Fruit fly (Drosophila melanogaster) whole organism, embryonic: ENCODE results near the gene Cand1.

Source experiments
- Adf1 ChIP-seq: fragments of 200-800 bp; sonication (Bioruptor generic); IDR thresholded peaks from 2 replicates; pipeline ENCODE4 v1.3.6; 2022; ENCODE audit warnings: missing biosample characterization, missing genetic modification characterization
- Atf6 ChIP-seq: fragments of 200-800 bp; sonication (Bioruptor generic); IDR thresholded peaks from 2 replicates; pipeline ENCODE4 v1.3.6; 2022; ENCODE audit warnings: missing biosample characterization, missing genetic modification characterization
- B-H2 ChIP-seq: fragments of 200-800 bp; sonication (Bioruptor generic); optimal IDR thresholded peaks from 2 replicates; lab custom pipeline; 2018; ENCODE audit warnings: missing biosample characterization, mild to moderate bottlenecking, missing genetic modification characterization
- C15 ChIP-seq: fragments of 200-800 bp; sonication (Bioruptor generic); IDR thresholded peaks from 3 replicates; pipeline ENCODE4 v1.3.6; 2022; ENCODE audit warnings: missing biosample characterization, missing genetic modification characterization
- CG10543 ChIP-seq: fragments of 200-800 bp; sonication (Bioruptor generic); optimal IDR thresholded peaks from 3 replicates; lab custom pipeline; 2017; ENCODE audit warnings: missing biosample characterization, mild to moderate bottlenecking, missing genetic modification characterization, moderate library complexity
- CG11696 ChIP-seq: fragments of 200-800 bp; sonication (Bioruptor generic); IDR thresholded peaks from 2 replicates; pipeline ENCODE4 v1.3.6; 2022; ENCODE audit warnings: missing biosample characterization, missing genetic modification characterization
- CG12391 ChIP-seq: fragments of 200-800 bp; sonication (Bioruptor generic); optimal IDR thresholded peaks from 3 replicates; lab custom pipeline; 2018; ENCODE audit warnings: missing biosample characterization, mild to moderate bottlenecking, missing genetic modification characterization, moderate library complexity
- CG12769 ChIP-seq: fragments of 200-800 bp; sonication (Bioruptor generic); optimal IDR thresholded peaks from 2 replicates; lab custom pipeline; 2019; ENCODE audit warnings: missing biosample characterization, mild to moderate bottlenecking, missing genetic modification characterization, moderate library complexity
- CG18011 ChIP-seq: fragments of 200-800 bp; sonication (Bioruptor generic); optimal IDR thresholded peaks from 2 replicates; lab custom pipeline; 2017; ENCODE audit warnings: missing biosample characterization, missing genetic modification characterization, mild to moderate bottlenecking, moderate library complexity, missing genotype
- CG2875 ChIP-seq: fragments of 200-800 bp; sonication (Bioruptor generic); optimal IDR thresholded peaks from 2 replicates; lab custom pipeline; 2017; ENCODE audit warnings: missing biosample characterization, mild to moderate bottlenecking, missing genetic modification characterization, missing genetic modification reagents
- CG3838 ChIP-seq: fragments of 200-800 bp; sonication (Bioruptor generic); optimal IDR thresholded peaks from 3 replicates; lab custom pipeline; 2016; ENCODE audit warnings: missing biosample characterization, missing genetic modification characterization
- CG4820 ChIP-seq: fragments of 200-800 bp; sonication (Bioruptor generic); optimal IDR thresholded peaks from 3 replicates; lab custom pipeline; 2016; ENCODE audit warnings: missing biosample characterization, missing genetic modification characterization
- CG5245 ChIP-seq: fragments of 200-800 bp; sonication (Bioruptor generic); optimal IDR thresholded peaks from 3 replicates; lab custom pipeline; 2016; ENCODE audit warnings: missing biosample characterization, missing genetic modification characterization
- CG7745 ChIP-seq: fragments of 200-800 bp; sonication (Bioruptor generic); optimal IDR thresholded peaks from 2 replicates; lab custom pipeline; 2018; ENCODE audit warnings: missing biosample characterization, mild to moderate bottlenecking, missing genetic modification characterization, moderate library complexity
- CG7786 ChIP-seq: fragments of 200-800 bp; sonication (Bioruptor generic); optimal IDR thresholded peaks from 2 replicates; lab custom pipeline; 2016; ENCODE audit warnings: missing biosample characterization, missing genetic modification characterization
- CG7928 ChIP-seq: fragments of 200-800 bp; sonication (Bioruptor generic); optimal IDR thresholded peaks from 2 replicates; lab custom pipeline; 2017; ENCODE audit warnings: missing biosample characterization, mild to moderate bottlenecking, missing genetic modification characterization
- CG9797 ChIP-seq: fragments of 200-800 bp; sonication (Bioruptor generic); optimal IDR thresholded peaks from 3 replicates; lab custom pipeline; 2018; ENCODE audit warnings: missing biosample characterization, mild to moderate bottlenecking, missing genetic modification characterization
- CoRest ChIP-seq: fragments of 200-800 bp; sonication (Bioruptor generic); optimal IDR thresholded peaks from 3 replicates; lab custom pipeline; 2018; ENCODE audit warnings: missing biosample characterization, mild to moderate bottlenecking, missing genetic modification characterization, moderate library complexity
- H15 ChIP-seq: fragments of 200-800 bp; sonication (Bioruptor generic); IDR thresholded peaks from 3 replicates; pipeline ENCODE4 v1.3.6; 2022; ENCODE audit warnings: missing biosample characterization, missing genetic modification characterization
- Hr51 ChIP-seq, 2 experiments: fragments of 200-800 bp; sonication (Bioruptor generic); optimal IDR thresholded peaks; 2 replicates in 1 of 2; 3 replicates in 1 of 2; lab custom pipeline; 2016 to 2018; ENCODE audit warnings: missing biosample characterization in 2 of 2, missing genetic modification characterization in 2 of 2, mild to moderate bottlenecking in 1 of 2, moderate library complexity in 1 of 2
- Lim3 ChIP-seq: fragments of 200-800 bp; sonication (Bioruptor generic); IDR thresholded peaks from 2 replicates; pipeline ENCODE4 v1.3.6; 2022; ENCODE audit warnings: missing biosample characterization, missing genetic modification characterization
- Lpt ChIP-seq: fragments of >200 bp; optimal IDR thresholded peaks from 2 replicates; lab custom pipeline; 2018; ENCODE audit warnings: missing biosample characterization, missing genetic modification characterization
- Oaz ChIP-seq: fragments of 200-800 bp; sonication (Bioruptor generic); IDR thresholded peaks from 2 replicates; pipeline ENCODE4 v1.3.6; 2022; ENCODE audit warnings: missing biosample characterization, missing genetic modification characterization
- Sox102F ChIP-seq: fragments of 200-800 bp; sonication (Bioruptor generic); optimal IDR thresholded peaks from 2 replicates; lab custom pipeline; 2018; ENCODE audit warnings: missing biosample characterization, mild to moderate bottlenecking, missing genetic modification characterization, moderate library complexity
- Trl ChIP-seq, 3 experiments: fragments of >200 bp in 2 of 3; fragments of 200-800 bp in 1 of 3; sonication (Bioruptor generic) in 1 of 3; optimal IDR thresholded peaks; 2 replicates in 1 of 3; 3 replicates in 2 of 3; lab custom pipeline; 2016 to 2017; ENCODE audit warnings: missing biosample characterization in 1 of 3, missing genetic modification characterization in 1 of 3
- abd-A ChIP-seq: fragments of 200-800 bp; sonication (Bioruptor generic); optimal IDR thresholded peaks from 3 replicates; lab custom pipeline; 2019; ENCODE audit warnings: missing biosample characterization, mild to moderate bottlenecking, missing genetic modification characterization, moderate library complexity
- ap ChIP-seq: fragments of 200-800 bp; sonication (Bioruptor generic); IDR thresholded peaks from 2 replicates; pipeline ENCODE4 v1.3.6; 2022; ENCODE audit warnings: missing biosample characterization, missing genetic modification characterization
- bigmax ChIP-seq: fragments of 200-800 bp; sonication (Bioruptor generic); optimal IDR thresholded peaks from 2 replicates; lab custom pipeline; 2018; ENCODE audit warnings: missing biosample characterization, mild to moderate bottlenecking, missing genetic modification characterization
- btn ChIP-seq: fragments of 200-800 bp; sonication (Bioruptor generic); optimal IDR thresholded peaks from 2 replicates; lab custom pipeline; 2016; ENCODE audit warnings: missing biosample characterization, missing genetic modification characterization
- chinmo ChIP-seq: fragments of 200-800 bp; sonication (Bioruptor generic); IDR thresholded peaks from 4 replicates; pipeline ENCODE4 v1.3.6; 2022; ENCODE audit warnings: missing biosample characterization, missing genetic modification characterization; ENCODE audit not compliant: partially characterized antibody
- corto ChIP-seq: fragments of 200-800 bp; sonication (Bioruptor generic); optimal IDR thresholded peaks from 2 replicates; lab custom pipeline; 2016; ENCODE audit warnings: missing biosample characterization, mild to moderate bottlenecking, missing genetic modification characterization, moderate library complexity
- croc ChIP-seq: fragments of 200-800 bp; sonication (Bioruptor generic); conservative IDR thresholded peaks from 3 replicates; pipeline ENCODE4 v1.3.6; 2022; ENCODE audit warnings: missing biosample characterization, missing genetic modification characterization
- danr ChIP-seq: fragments of 200-800 bp; sonication (Bioruptor generic); IDR thresholded peaks from 2 replicates; pipeline ENCODE4 v1.3.6; 2022; ENCODE audit warnings: missing biosample characterization, missing genetic modification characterization
- dmrt99B ChIP-seq: fragments of 200-800 bp; sonication (Bioruptor generic); optimal IDR thresholded peaks from 2 replicates; lab custom pipeline; 2018; ENCODE audit warnings: missing biosample characterization, mild to moderate bottlenecking, missing genetic modification characterization, moderate library complexity
- en ChIP-seq: fragments of 200-800 bp; sonication (Bioruptor generic); optimal IDR thresholded peaks from 2 replicates; lab custom pipeline; 2016; ENCODE audit warnings: missing biosample characterization, missing genetic modification characterization
- ewg ChIP-seq: fragments of 200-800 bp; sonication (Bioruptor generic); optimal IDR thresholded peaks from 3 replicates; lab custom pipeline; 2017; ENCODE audit warnings: mild to moderate bottlenecking, missing biosample characterization, missing genetic modification reagents, missing genetic modification characterization
- grau ChIP-seq: fragments of 200-800 bp; optimal IDR thresholded peaks from 3 replicates; lab custom pipeline; 2019; ENCODE audit warnings: missing biosample characterization, mild to moderate bottlenecking, missing genetic modification characterization, moderate library complexity
- hkb ChIP-seq, 2 experiments: fragments of 200-800 bp in 1 of 2; fragments of >200 bp in 1 of 2; sonication (Bioruptor generic) in 1 of 2; IDR thresholded peaks in 1 of 2; optimal IDR thresholded peaks in 1 of 2; 2 replicates each; pipeline versions ENCODE4 v1.3.6 to Lab custom; 2017 to 2022; ENCODE audit warnings: missing biosample characterization in 1 of 2, missing genetic modification characterization in 1 of 2
- inv ChIP-seq: fragments of 200-800 bp; sonication (Bioruptor generic); IDR thresholded peaks from 2 replicates; pipeline ENCODE4 v1.3.6; 2022; ENCODE audit warnings: missing biosample characterization, missing genetic modification characterization; ENCODE audit not compliant: partially characterized antibody
- jigr1 ChIP-seq: fragments of 200-800 bp; sonication (Bioruptor generic); IDR thresholded peaks from 3 replicates; pipeline ENCODE4 v1.3.6; 2022; ENCODE audit warnings: missing biosample characterization, missing genetic modification characterization
- lmd ChIP-seq: fragments of 200-800 bp; sonication (Bioruptor generic); IDR thresholded peaks from 2 replicates; pipeline ENCODE4 v1.3.6; 2022; ENCODE audit warnings: missing biosample characterization, missing genetic modification characterization
- nerfin-1 ChIP-seq: fragments of 200-800 bp; sonication (Bioruptor generic); optimal IDR thresholded peaks from 3 replicates; lab custom pipeline; 2019; ENCODE audit warnings: missing biosample characterization, mild to moderate bottlenecking, missing genetic modification characterization, moderate library complexity
- nom ChIP-seq: fragments of 200-800 bp; sonication (Bioruptor generic); optimal IDR thresholded peaks from 2 replicates; lab custom pipeline; 2017; ENCODE audit warnings: missing biosample characterization, missing genetic modification characterization, mild to moderate bottlenecking, moderate library complexity, missing genetic modification reagents
- onecut ChIP-seq: fragments of 200-800 bp; sonication (Bioruptor generic); IDR thresholded peaks from 2 replicates; pipeline ENCODE4 v1.3.6; 2022; ENCODE audit warnings: missing biosample characterization, missing genetic modification characterization
- pfk ChIP-seq: fragments of 200-800 bp; sonication (Bioruptor generic); optimal IDR thresholded peaks from 2 replicates; lab custom pipeline; 2018; ENCODE audit warnings: missing biosample characterization, mild to moderate bottlenecking, missing genetic modification characterization, moderate library complexity
- shn ChIP-seq: fragments of 200-800 bp; sonication (Bioruptor generic); optimal IDR thresholded peaks from 3 replicates; lab custom pipeline; 2016; ENCODE audit warnings: missing biosample characterization, missing genetic modification characterization
- sna ChIP-seq: fragments of 200-800 bp; sonication (Bioruptor generic); IDR thresholded peaks from 2 replicates; pipeline ENCODE4 v1.3.6; 2022; ENCODE audit warnings: missing biosample characterization, missing genetic modification characterization; ENCODE audit not compliant: partially characterized antibody
- tio ChIP-seq: fragments of 200-800 bp; sonication (Bioruptor generic); optimal IDR thresholded peaks from 2 replicates; lab custom pipeline; 2017; ENCODE audit warnings: missing biosample characterization, missing genetic modification characterization, inconsistent platforms
- unpg ChIP-seq: fragments of 200-800 bp; sonication (Bioruptor generic); optimal IDR thresholded peaks from 3 replicates; lab custom pipeline; 2018; ENCODE audit warnings: missing biosample characterization, mild to moderate bottlenecking, missing genetic modification characterization, moderate library complexity

Cand1 gene

dm6 chr2L:10408122-10408576 lies 45.6 kb upstream of the Cand1 start, which contains the start of the genes Ip259 and RpS27A (continued):
- TF ChIP-seq H15 (GFP tag; lab: Robert Waterston, UW) (peak; percentile 71), CG7745 (tag; lab: Kevin White, UChicago) (no peak), pfk (GFP tag; lab: Kevin White, UChicago) (peak; percentile 96), danr (peak; percentile 40; the same call in 1 of the 2 replicates), bigmax (no peak), CG2875 (peak; percentile 56), ap (GFP tag; lab: Robert Waterston, UW) (no peak; the same call in 1 of the 2 replicates), CG7786 (GFP tag; lab: Kevin White, UChicago) (peak; percentile 60), chinmo (GFP tag; lab: Robert Waterston, UW) (no peak), tio (GFP tag; lab: Kevin White, UChicago) (peak; percentile 71), CG3838 (no peak), Sox102F (GFP tag; lab: Kevin White, UChicago) (no peak), CoRest (tag; lab: Kevin White, UChicago) (peak; percentile 65), Oaz (0 out of 2 replicates have a peak, but pooled peaks have one; percentile 23), CG11696 (GFP tag; lab: Robert Waterston, UW) (no peak), Trl (optimal IDR thresholded peaks at IDR 0.05; lab: Kevin White, UChicago) (no peak), Trl (GFP tag; optimal IDR thresholded peaks at IDR 0.05; lab: Kevin White, UChicago) (peak; percentile 78), abd-A (tag; lab: Kevin White, UChicago) (no peak), B-H2 (peak; percentile 86), Atf6 (peak; percentile 66), ewg (peak; percentile 64), CG7928 (GFP tag; lab: Kevin White, UChicago) (peak; percentile 69), CG12391 (tag; lab: Kevin White, UChicago) (peak; percentile 68), CG4820 (GFP tag; lab: Kevin White, UChicago) (peak; percentile 45), CG9797 (GFP tag; lab: Kevin White, UChicago) (peak; percentile 29), jigr1 (GFP tag; lab: Robert Waterston, UW) (no peak), CG5245 (peak; percentile 7), btn (GFP tag; lab: Kevin White, UChicago) (peak; percentile 32), inv (no peak), Lpt (GFP tag; lab: Kevin White, UChicago) (no peak), nerfin-1 (tag; lab: Kevin White, UChicago) (peak; percentile 59), en (GFP tag; lab: Kevin White, UChicago) (peak; percentile 63), CG18011 (GFP tag; lab: Kevin White, UChicago) (peak; percentile 55), shn (peak; percentile 70), CG12769 (no peak), dmrt99B (no peak), Hr51 (GFP tag; optimal IDR thresholded peaks at IDR 0.05; lab: Kevin White, UChicago) (peak in 1 of 2 experiments; percentile 38), Lim3 (GFP tag; lab: Robert Waterston, UW) (no peak), unpg (GFP tag; lab: Kevin White, UChicago) (peak; percentile 76), hkb (optimal IDR thresholded peaks at IDR 0.05; lab: Kevin White, UChicago) (no peak), hkb (GFP tag; IDR thresholded peaks at IDR 0.05; lab: Robert Waterston, UW) (peak; percentile 68), grau (tag; lab: Kevin White, UChicago) (peak; percentile 69), croc (peak; percentile 61), Adf1 (GFP tag; lab: Robert Waterston, UW) (peak; percentile 37), corto (GFP tag; lab: Kevin White, UChicago) (no peak), onecut (GFP tag; lab: Robert Waterston, UW) (peak; percentile 75), C15 (GFP tag; lab: Robert Waterston, UW) (peak; percentile 65; the same call in 2 of the 3 replicates), CG10543 (GFP tag; lab: Kevin White, UChicago) (peak; percentile 67), nom (GFP tag; lab: Kevin White, UChicago) (peak; percentile 83), sna (GFP tag; lab: Robert Waterston, UW) (no peak), lmd (peak; percentile 57)
